Fruit fly (Drosophila melanogaster) whole organism, embryonic: ENCODE results near the gene CG9107.

ENCODE experiments used
- Blimp-1 ChIP-seq: fragments of 200-800 bp; sonication (Bioruptor generic); optimal IDR thresholded peaks from 3 replicates; lab custom pipeline; 2018; ENCODE audit warnings: missing biosample characterization, missing genetic modification characterization, mild to moderate bottlenecking, moderate library complexity, missing genetic modification reagents
- CG10147 ChIP-seq: fragments of 200-800 bp; sonication (Bioruptor generic); optimal IDR thresholded peaks from 2 replicates; lab custom pipeline; 2019; ENCODE audit warnings: missing biosample characterization, mild to moderate bottlenecking, missing genetic modification characterization, moderate library complexity
- CG10267 ChIP-seq: fragments of 200-800 bp; sonication (Bioruptor generic); optimal IDR thresholded peaks from 2 replicates; lab custom pipeline; 2018; ENCODE audit warnings: missing biosample characterization, mild to moderate bottlenecking, missing genetic modification characterization, moderate library complexity
- CG11695 ChIP-seq: fragments of 200-800 bp; sonication (Bioruptor generic); IDR thresholded peaks from 3 replicates; pipeline ENCODE4 v1.3.6; 2022; ENCODE audit warnings: missing biosample characterization, missing genetic modification characterization
- CG11696 ChIP-seq: fragments of 200-800 bp; sonication (Bioruptor generic); IDR thresholded peaks from 2 replicates; pipeline ENCODE4 v1.3.6; 2022; ENCODE audit warnings: missing biosample characterization, missing genetic modification characterization
- CG12942 ChIP-seq: fragments of 200-800 bp; sonication (Bioruptor generic); optimal IDR thresholded peaks from 3 replicates; lab custom pipeline; 2016; ENCODE audit warnings: missing biosample characterization, missing genetic modification characterization
- CG14014 ChIP-seq: fragments of 200-800 bp; sonication (Bioruptor generic); IDR thresholded peaks from 2 replicates; pipeline ENCODE4 v1.3.6; 2022; ENCODE audit warnings: missing biosample characterization, missing genetic modification characterization
- CG17829 ChIP-seq: fragments of 200-800 bp; optimal IDR thresholded peaks from 2 replicates; lab custom pipeline; 2019; ENCODE audit warnings: missing biosample characterization, mild to moderate bottlenecking, missing genetic modification characterization, moderate library complexity
- CG18476 ChIP-seq: fragments of 200-800 bp; sonication (Bioruptor generic); optimal IDR thresholded peaks from 2 replicates; lab custom pipeline; 2016; ENCODE audit warnings: missing biosample characterization, mild to moderate bottlenecking, missing genetic modification characterization
- CG18764 ChIP-seq: fragments of 200-800 bp; sonication (Bioruptor generic); optimal IDR thresholded peaks from 3 replicates; lab custom pipeline; 2016; ENCODE audit warnings: missing biosample characterization, missing genetic modification characterization
- CG2116 ChIP-seq: fragments of 200-800 bp; sonication (Bioruptor generic); optimal IDR thresholded peaks from 3 replicates; lab custom pipeline; 2018; ENCODE audit warnings: missing biosample characterization, mild to moderate bottlenecking, missing genetic modification characterization
- CG30020 ChIP-seq: fragments of 200-800 bp; optimal IDR thresholded peaks from 2 replicates; lab custom pipeline; 2019; ENCODE audit warnings: missing biosample characterization, mild to moderate bottlenecking, missing genetic modification characterization, moderate library complexity
- CG30403 ChIP-seq: fragments of 200-800 bp; sonication (Bioruptor generic); optimal IDR thresholded peaks from 3 replicates; lab custom pipeline; 2016; ENCODE audit warnings: missing biosample characterization, missing genetic modification characterization
- CG31441 ChIP-seq: fragments of 200-800 bp; sonication (Bioruptor generic); IDR thresholded peaks from 2 replicates; pipeline ENCODE4 v1.3.6; 2022; ENCODE audit warnings: missing biosample characterization, missing genetic modification characterization
- CG33213 ChIP-seq: fragments of 200-800 bp; sonication (Bioruptor generic); optimal IDR thresholded peaks from 3 replicates; lab custom pipeline; 2016; ENCODE audit warnings: missing biosample characterization, missing genetic modification characterization
- CG4820 ChIP-seq: fragments of 200-800 bp; sonication (Bioruptor generic); optimal IDR thresholded peaks from 3 replicates; lab custom pipeline; 2016; ENCODE audit warnings: missing biosample characterization, missing genetic modification characterization
- CG5245 ChIP-seq: fragments of 200-800 bp; sonication (Bioruptor generic); optimal IDR thresholded peaks from 3 replicates; lab custom pipeline; 2016; ENCODE audit warnings: missing biosample characterization, missing genetic modification characterization
- CG6765 ChIP-seq: fragments of 200-800 bp; sonication (Bioruptor generic); optimal IDR thresholded peaks from 3 replicates; lab custom pipeline; 2017; ENCODE audit warnings: missing biosample characterization, mild to moderate bottlenecking, missing genetic modification characterization
- CG7839 ChIP-seq: fragments of 200-800 bp; sonication (Bioruptor generic); optimal IDR thresholded peaks from 3 replicates; lab custom pipeline; 2018; ENCODE audit warnings: missing biosample characterization, mild to moderate bottlenecking, missing genetic modification characterization, moderate library complexity
- CG7963 ChIP-seq: fragments of 200-800 bp; sonication (Bioruptor generic); IDR thresholded peaks from 3 replicates; pipeline ENCODE4 v1.3.6; 2022; ENCODE audit warnings: missing biosample characterization, missing genetic modification characterization; ENCODE audit not compliant: partially characterized antibody
- CG8388 ChIP-seq: fragments of 200-800 bp; sonication (Bioruptor generic); optimal IDR thresholded peaks from 2 replicates; lab custom pipeline; 2019; ENCODE audit warnings: missing biosample characterization, mild to moderate bottlenecking, missing genetic modification characterization, moderate library complexity
- CG9932 ChIP-seq: fragments of 200-800 bp; sonication (Bioruptor generic); IDR thresholded peaks from 2 replicates; pipeline ENCODE4 v1.3.6; 2022; ENCODE audit warnings: missing biosample characterization, missing genetic modification characterization
- Doc2 ChIP-seq: fragments of 200-800 bp; sonication (Bioruptor generic); IDR thresholded peaks from 2 replicates; pipeline ENCODE4 v1.3.6; 2022; ENCODE audit warnings: missing biosample characterization, missing genetic modification characterization
- Drgx ChIP-seq: fragments of 200-800 bp; sonication (Bioruptor generic); IDR thresholded peaks from 2 replicates; pipeline ENCODE4 v1.3.6; 2022; ENCODE audit warnings: missing biosample characterization, missing genetic modification characterization
- E2f1 ChIP-seq: fragments of 200-800 bp; sonication (Bioruptor generic); IDR thresholded peaks from 2 replicates; pipeline ENCODE4 v1.3.6; 2022; ENCODE audit warnings: missing biosample characterization, missing genetic modification characterization
- Gug ChIP-seq: fragments of 200-800 bp; sonication (Bioruptor generic); IDR thresholded peaks from 4 replicates; pipeline ENCODE4 v1.3.6; 2022; ENCODE audit warnings: missing biosample characterization, missing genetic modification characterization
- HLH3B ChIP-seq: fragments of 200-800 bp; sonication (Bioruptor generic); IDR thresholded peaks from 2 replicates; pipeline ENCODE4 v1.3.6; 2022; ENCODE audit warnings: missing biosample characterization, missing genetic modification characterization
- Hey ChIP-seq: fragments of 200-800 bp; sonication (Bioruptor generic); optimal IDR thresholded peaks from 3 replicates; lab custom pipeline; 2018; ENCODE audit warnings: missing biosample characterization, mild to moderate bottlenecking, missing genetic modification characterization
- Hr3 ChIP-seq: fragments of 200-800 bp; sonication (Bioruptor generic); optimal IDR thresholded peaks from 3 replicates; lab custom pipeline; 2016; ENCODE audit warnings: missing biosample characterization, missing genetic modification characterization
- Hr78 ChIP-seq, 2 experiments: fragments of 200-800 bp in 1 of 2; fragments of >200 bp in 1 of 2; sonication (Bioruptor generic) in 1 of 2; optimal IDR thresholded peaks; 2 replicates each; lab custom pipeline; 2017 to 2019; ENCODE audit warnings: missing biosample characterization in 2 of 2, missing genetic modification characterization in 2 of 2, mild to moderate bottlenecking in 1 of 2, moderate library complexity in 1 of 2
- Myb ChIP-seq: fragments of 200-800 bp; sonication (Bioruptor generic); optimal IDR thresholded peaks from 2 replicates; lab custom pipeline; 2016; ENCODE audit warnings: missing biosample characterization, missing genetic modification characterization
- NC2α ChIP-seq: fragments of 200-800 bp; sonication (Bioruptor generic); optimal IDR thresholded peaks from 2 replicates; lab custom pipeline; 2016; ENCODE audit warnings: missing biosample characterization, missing genetic modification characterization
- Nf-YB ChIP-seq: fragments of 200-800 bp; sonication (Bioruptor generic); optimal IDR thresholded peaks from 3 replicates; lab custom pipeline; 2019; ENCODE audit warnings: missing biosample characterization, mild to moderate bottlenecking, missing genetic modification characterization, moderate library complexity
- Ssrp ChIP-seq: fragments of 200-800 bp; sonication (Bioruptor generic); optimal IDR thresholded peaks from 2 replicates; lab custom pipeline; 2018; ENCODE audit warnings: missing biosample characterization, mild to moderate bottlenecking, missing genetic modification characterization, moderate library complexity
- Trl ChIP-seq, 3 experiments: fragments of >200 bp in 2 of 3; fragments of 200-800 bp in 1 of 3; sonication (Bioruptor generic) in 1 of 3; optimal IDR thresholded peaks; 2 replicates in 1 of 3; 3 replicates in 2 of 3; lab custom pipeline; 2016 to 2017; ENCODE audit warnings: missing biosample characterization in 1 of 3, missing genetic modification characterization in 1 of 3
- Xrp1 ChIP-seq: fragments of 200-800 bp; sonication (Bioruptor generic); IDR thresholded peaks from 2 replicates; pipeline ENCODE4 v1.3.6; 2022; ENCODE audit warnings: missing biosample characterization, missing genetic modification characterization
- chm ChIP-seq: fragments of 200-800 bp; sonication (Bioruptor generic); IDR thresholded peaks from 2 replicates; pipeline ENCODE4 v1.3.6; 2022; ENCODE audit warnings: missing biosample characterization, missing genetic modification characterization
- corto ChIP-seq: fragments of 200-800 bp; sonication (Bioruptor generic); optimal IDR thresholded peaks from 2 replicates; lab custom pipeline; 2016; ENCODE audit warnings: missing biosample characterization, mild to moderate bottlenecking, missing genetic modification characterization, moderate library complexity
- crol ChIP-seq: fragments of 200-800 bp; sonication (Bioruptor generic); IDR thresholded peaks from 2 replicates; pipeline ENCODE4 v1.3.6; 2022; ENCODE audit warnings: missing biosample characterization, missing genetic modification characterization
- ftz-f1 ChIP-seq: fragments of 200-800 bp; sonication (Bioruptor generic); optimal IDR thresholded peaks from 2 replicates; lab custom pipeline; 2016; ENCODE audit warnings: missing biosample characterization, missing genetic modification characterization
- grn ChIP-seq: fragments of 200-800 bp; sonication (Bioruptor generic); optimal IDR thresholded peaks from 3 replicates; lab custom pipeline; 2017; ENCODE audit warnings: missing biosample characterization, missing genetic modification characterization
- hb ChIP-seq: fragments of 200-800 bp; sonication (Bioruptor generic); IDR thresholded peaks from 3 replicates; pipeline ENCODE4 v1.3.6; 2022; ENCODE audit warnings: missing biosample characterization, missing genetic modification characterization; ENCODE audit not compliant: partially characterized antibody
- lbe ChIP-seq: fragments of 200-800 bp; sonication (Bioruptor generic); optimal IDR thresholded peaks from 2 replicates; lab custom pipeline; 2016; ENCODE audit warnings: missing biosample characterization, mild to moderate bottlenecking, missing genetic modification characterization
- lov ChIP-seq, 2 experiments: fragments of 200-800 bp in 1 of 2; fragments of >200 bp in 1 of 2; sonication (Bioruptor generic) in 1 of 2; IDR thresholded peaks in 1 of 2; optimal IDR thresholded peaks in 1 of 2; 2 replicates in 1 of 2; 3 replicates in 1 of 2; pipeline versions ENCODE4 v1.3.6 to Lab custom; 2017 to 2022; ENCODE audit warnings: missing biosample characterization in 1 of 2, missing genetic modification characterization in 1 of 2
- luna ChIP-seq: fragments of 200-800 bp; sonication (Bioruptor generic); optimal IDR thresholded peaks from 2 replicates; lab custom pipeline; 2016; ENCODE audit warnings: missing biosample characterization, missing genetic modification characterization
- org-1 ChIP-seq: fragments of 200-800 bp; sonication (Bioruptor generic); optimal IDR thresholded peaks from 2 replicates; lab custom pipeline; 2017; ENCODE audit warnings: missing biosample characterization, missing genetic modification characterization
- pum ChIP-seq: fragments of 200-800 bp; sonication (Bioruptor generic); optimal IDR thresholded peaks from 2 replicates; lab custom pipeline; 2016; ENCODE audit warnings: missing biosample characterization, missing genetic modification characterization
- rib ChIP-seq: fragments of 200-800 bp; sonication (Bioruptor generic); IDR thresholded peaks from 2 replicates; pipeline ENCODE4 v1.3.6; 2022; ENCODE audit warnings: missing biosample characterization, missing genetic modification characterization
- run ChIP-seq: fragments of 200-800 bp; sonication (Bioruptor generic); optimal IDR thresholded peaks from 3 replicates; lab custom pipeline; 2018; ENCODE audit warnings: missing biosample characterization, mild to moderate bottlenecking, missing genetic modification characterization
- tna ChIP-seq: fragments of 200-800 bp; sonication (Bioruptor generic); IDR thresholded peaks from 2 replicates; pipeline ENCODE4 v1.3.6; 2022; ENCODE audit warnings: missing biosample characterization, missing genetic modification characterization; ENCODE audit not compliant: partially characterized antibody
- z ChIP-seq: fragments of 200-800 bp; sonication (Bioruptor generic); IDR thresholded peaks from 3 replicates; pipeline ENCODE4 v1.3.6; 2022; ENCODE audit warnings: missing biosample characterization, missing genetic modification characterization

Gene CG9107

DNA sequence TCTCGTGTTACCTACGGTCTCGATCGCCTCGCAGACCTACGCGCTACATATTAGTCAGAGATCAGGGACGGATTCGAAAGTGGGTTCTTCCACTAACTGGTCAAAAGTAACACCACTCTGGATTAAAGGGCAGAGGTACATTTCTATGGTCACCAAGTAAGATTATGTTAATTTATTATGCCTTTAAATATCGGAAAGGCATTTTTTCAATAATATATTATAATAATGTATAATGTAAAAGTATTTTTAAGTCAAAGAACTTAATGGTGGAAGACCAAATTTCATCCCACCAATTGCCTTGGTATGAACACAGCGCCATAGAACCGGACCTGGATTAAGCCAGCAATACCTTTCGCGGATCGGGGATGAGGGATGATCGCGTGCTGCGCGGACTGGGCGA, 1.5 kb downstream of the CG9107 start (continued):
- TF ChIP-seq HLH3B (GFP tag; lab: Robert Waterston, UW) (no peak), grn (no peak), CG33213 (GFP tag; lab: Kevin White, UChicago) (no peak), Blimp-1 (peak; percentile 25), E2f1 (GFP tag; lab: Robert Waterston, UW) (no peak), CG10267 (tag; lab: Kevin White, UChicago) (no peak), CG14014 (no peak), Myb (no peak), Hey (no peak), lbe (no peak), hb (GFP tag; lab: Robert Waterston, UW) (no peak), CG17829 (tag; lab: Kevin White, UChicago) (peak; percentile 40), run (no peak), NC2α (no peak), CG10147 (GFP tag; lab: Kevin White, UChicago) (no peak), crol (GFP tag; lab: Robert Waterston, UW) (no peak), CG18764 (GFP tag; lab: Kevin White, UChicago) (no peak), CG2116 (GFP tag; lab: Kevin White, UChicago) (no peak), CG12942 (no peak), corto (GFP tag; lab: Kevin White, UChicago) (no peak), z (GFP tag; lab: Robert Waterston, UW) (no peak), CG18476 (GFP tag; lab: Kevin White, UChicago) (no peak), rib (GFP tag; lab: Robert Waterston, UW) (no peak), org-1 (GFP tag; lab: Kevin White, UChicago) (no peak), CG9932 (GFP tag; lab: Robert Waterston, UW) (no peak), lov (optimal IDR thresholded peaks at IDR 0.05; lab: Kevin White, UChicago) (no peak), lov (GFP tag; IDR thresholded peaks at IDR 0.05; lab: Robert Waterston, UW) (no peak), Gug (0 out of 4 replicates have a peak, but pooled peaks have one; percentile 36), Doc2 (GFP tag; lab: Robert Waterston, UW) (no peak), ftz-f1 (GFP tag; lab: Kevin White, UChicago) (no peak), CG11695 (GFP tag; lab: Robert Waterston, UW) (no peak), Trl (optimal IDR thresholded peaks at IDR 0.05; lab: Kevin White, UChicago) (no peak), Trl (GFP tag; optimal IDR thresholded peaks at IDR 0.05; lab: Kevin White, UChicago) (no peak), CG7839 (tag; lab: Kevin White, UChicago) (peak; percentile 42), pum (GFP tag; lab: Kevin White, UChicago) (no peak), Hr78 (GFP tag; optimal IDR thresholded peaks at IDR 0.05; lab: Kevin White, UChicago) (no peak), Xrp1 (GFP tag; lab: Robert Waterston, UW) (peak; percentile 62), CG30403 (GFP tag; lab: Kevin White, UChicago) (no peak), CG8388 (GFP tag; lab: Kevin White, UChicago) (no peak), CG11696 (GFP tag; lab: Robert Waterston, UW) (no peak), CG4820 (GFP tag; lab: Kevin White, UChicago) (no peak), CG5245 (GFP tag; lab: Kevin White, UChicago) (no peak), luna (GFP tag; lab: Kevin White, UChicago) (no peak), CG7963 (GFP tag; lab: Robert Waterston, UW) (no peak), Drgx (no peak), CG31441 (peak; percentile 47; the same call in 1 of the 2 replicates), tna (GFP tag; lab: Robert Waterston, UW) (no peak), chm (GFP tag; lab: Robert Waterston, UW) (no peak), CG30020 (tag; lab: Kevin White, UChicago) (no peak), Ssrp (tag; lab: Kevin White, UChicago) (peak; percentile 44), Nf-YB (GFP tag; lab: Kevin White, UChicago) (no peak), CG6765 (GFP tag; lab: Kevin White, UChicago) (no peak), Hr3 (GFP tag; lab: Kevin White, UChicago) (no peak)
